Worm (Caenorhabditis elegans) whole organism, L4 larva: ENCODE results near the gene Y54G11A.1.
A peak's percentile ranks its signal among the peaks of the same experiment; 100 is the strongest.

Experiments
- D1046.2 ChIP-seq: fragments of 200-800 bp; sonication (Bioruptor generic); IDR thresholded peaks from 2 replicates; pipeline ENCODE4 v1.3.6; 2022; ENCODE audit warnings: missing genetic modification characterization, missing compliant biosample characterization
- F26F4.8 ChIP-seq: fragments of 200-800 bp; sonication (Bioruptor generic); conservative IDR thresholded peaks from 2 replicates; pipeline ENCODE4 v1.3.6; 2022; ENCODE audit warnings: missing genetic modification characterization, missing compliant biosample characterization
- T26A8.4 ChIP-seq: fragments of 200-800 bp; sonication (Bioruptor generic); IDR thresholded peaks from 2 replicates; pipeline ENCODE4 v1.3.6; 2022; ENCODE audit warnings: missing genetic modification characterization, missing compliant biosample characterization
- Y48G9A.11 ChIP-seq: fragments of 200-800 bp; sonication (Bioruptor generic); IDR thresholded peaks from 2 replicates; pipeline ENCODE4 v1.3.6; 2022; ENCODE audit warnings: missing genetic modification reagents, missing genetic modification characterization, missing compliant biosample characterization
- Y75B8A.6 ChIP-seq: fragments of 200-800 bp; sonication (Bioruptor generic); IDR thresholded peaks from 2 replicates; pipeline ENCODE4 v1.3.6; 2022; ENCODE audit warnings: missing genetic modification reagents, missing genetic modification characterization, missing compliant biosample characterization
- aha-1 ChIP-seq: fragments of 150-350 bp; peaks from one replicate; lab custom pipeline; 2014; ENCODE audit warnings: missing biosample characterization, missing genetic modification characterization
- ama-1 ChIP-seq: fragments of 150-350 bp; optimal IDR thresholded peaks from 2 replicates; lab custom pipeline; 2014; ENCODE audit warnings: inconsistent platforms, mixed read lengths
- attf-4 ChIP-seq: sonication (generic microtip); optimal IDR thresholded peaks from 3 replicates; lab custom pipeline; 2017; ENCODE audit warnings: missing biosample characterization, missing genetic modification characterization
- ceh-20 ChIP-seq: fragments of 200-800 bp; sonication (Bioruptor generic); IDR thresholded peaks from 2 replicates; pipeline ENCODE4 v1.3.6; 2022; ENCODE audit warnings: missing genetic modification reagents, missing genetic modification characterization, missing compliant biosample characterization
- ceh-32 ChIP-seq: sonication (generic microtip); optimal IDR thresholded peaks from 2 replicates; lab custom pipeline; 2016; ENCODE audit warnings: mild to moderate bottlenecking, missing genetic modification characterization, missing compliant biosample characterization; ENCODE audit not compliant: poor library complexity
- ceh-82 ChIP-seq: sonication (generic microtip); optimal IDR thresholded peaks from 2 replicates; lab custom pipeline; 2017; ENCODE audit warnings: missing biosample characterization, missing genetic modification characterization
- ces-1 ChIP-seq: fragments of 150-350 bp; sonication (generic microtip); optimal IDR thresholded peaks from 4 replicates; lab custom pipeline; 2014; ENCODE audit warnings: missing biosample characterization, missing genetic modification reagents, missing genetic modification characterization
- cey-2 ChIP-seq: sonication (generic microtip); optimal IDR thresholded peaks from 3 replicates; lab custom pipeline; 2017; ENCODE audit warnings: missing genetic modification characterization, mild to moderate bottlenecking, missing compliant biosample characterization, antibody characterized with exemption, borderline replicate concordance; ENCODE audit not compliant: insufficient read depth
- daf-12 ChIP-seq: fragments of 150-350 bp; optimal IDR thresholded peaks from 2 replicates; lab custom pipeline; 2014; ENCODE audit warnings: missing biosample characterization, missing genetic modification reagents, missing genetic modification characterization
- dmd-9 ChIP-seq: fragments of 200-800 bp; sonication (Bioruptor generic); IDR thresholded peaks from 2 replicates; pipeline ENCODE4 v1.3.6; 2022; ENCODE audit warnings: missing genetic modification reagents, missing genetic modification characterization, missing compliant biosample characterization
- duxl-1 ChIP-seq: sonication (generic microtip); optimal IDR thresholded peaks from 2 replicates; lab custom pipeline; 2016; ENCODE audit warnings: mild to moderate bottlenecking, missing genetic modification characterization, moderate library complexity, missing compliant biosample characterization; ENCODE audit not compliant: poor library complexity
- dve-1 ChIP-seq: sonication (generic microtip); optimal IDR thresholded peaks from 2 replicates; lab custom pipeline; 2017; ENCODE audit warnings: antibody characterized with exemption, mild to moderate bottlenecking, missing genetic modification characterization, missing compliant biosample characterization; ENCODE audit not compliant: insufficient read depth
- fkh-10 ChIP-seq: fragments of 150-350 bp; optimal IDR thresholded peaks from 2 replicates; lab custom pipeline; 2014; ENCODE audit warnings: missing biosample characterization, missing genetic modification reagents, missing genetic modification characterization
- fos-1 ChIP-seq: fragments of 150-350 bp; optimal IDR thresholded peaks from 2 replicates; lab custom pipeline; 2014; ENCODE audit warnings: missing biosample characterization, missing genetic modification characterization
- hlh-11 ChIP-seq: fragments of 200-800 bp; sonication (Bioruptor generic); optimal IDR thresholded peaks from 2 replicates; lab custom pipeline; 2018; ENCODE audit warnings: mild to moderate bottlenecking, missing genetic modification characterization, missing compliant biosample characterization
- hlh-30 ChIP-seq: sonication (generic microtip); optimal IDR thresholded peaks from 2 replicates; lab custom pipeline; 2017; ENCODE audit warnings: antibody characterized with exemption, mild to moderate bottlenecking, missing genetic modification characterization, missing compliant biosample characterization; ENCODE audit not compliant: insufficient read depth
- jun-1 ChIP-seq: fragments of 150-350 bp; optimal IDR thresholded peaks from 2 replicates; lab custom pipeline; 2014; ENCODE audit warnings: missing biosample characterization, missing genetic modification reagents, missing genetic modification characterization
- lim-7 ChIP-seq: fragments of 200-800 bp; sonication (Bioruptor generic); IDR thresholded peaks from 2 replicates; pipeline ENCODE4 v1.3.6; 2022; ENCODE audit warnings: missing genetic modification characterization, missing compliant biosample characterization
- lin-15B ChIP-seq: fragments of 150-350 bp; sonication (generic microtip); optimal IDR thresholded peaks from 3 replicates; lab custom pipeline; 2014; ENCODE audit warnings: missing biosample characterization, missing genetic modification characterization
- lin-29 ChIP-seq: fragments of 200-800 bp; sonication (Bioruptor generic); IDR thresholded peaks from 2 replicates; pipeline ENCODE4 v1.3.6; 2022; ENCODE audit warnings: missing genetic modification reagents, missing genetic modification characterization, missing compliant biosample characterization
- lir-3 ChIP-seq: sonication (generic microtip); optimal IDR thresholded peaks from 2 replicates; lab custom pipeline; 2016; ENCODE audit warnings: mild to moderate bottlenecking, missing genetic modification characterization, missing compliant biosample characterization
- madf-5 ChIP-seq, 2 experiments: fragments of 200-800 bp; sonication (Bioruptor generic); IDR thresholded peaks; 2 replicates each; pipeline ENCODE4 v1.3.6; 2022; ENCODE audit warnings: missing compliant biosample characterization in 2 of 2, missing genetic modification characterization in 2 of 2
- mdl-1 ChIP-seq, 2 experiments: fragments of 150-350 bp in 1 of 2; sonication (generic microtip) in 1 of 2; optimal IDR thresholded peaks; 2 replicates each; lab custom pipeline; 2014 to 2017; ENCODE audit warnings: missing biosample characterization in 2 of 2, missing genetic modification characterization in 2 of 2
- mep-1 ChIP-seq: fragments of 150-350 bp; sonication (generic microtip); optimal IDR thresholded peaks from 3 replicates; lab custom pipeline; 2014; ENCODE audit warnings: missing biosample characterization, missing genetic modification characterization
- mes-2 ChIP-seq: sonication (generic microtip); optimal IDR thresholded peaks from 2 replicates; lab custom pipeline; 2016; ENCODE audit warnings: missing genotype, mild to moderate bottlenecking, missing genetic modification characterization, missing compliant biosample characterization; ENCODE audit not compliant: poor library complexity, severe bottlenecking
- nhr-11 ChIP-seq: fragments of 150-350 bp; optimal IDR thresholded peaks from 2 replicates; lab custom pipeline; 2014; ENCODE audit warnings: missing biosample characterization, missing genetic modification characterization
- nhr-25 ChIP-seq: sonication (generic microtip); optimal IDR thresholded peaks from 2 replicates; lab custom pipeline; 2017; ENCODE audit warnings: missing genetic modification characterization, mild to moderate bottlenecking, missing compliant biosample characterization, antibody characterized with exemption, moderate library complexity, borderline replicate concordance; ENCODE audit not compliant: insufficient read depth
- nhr-42 ChIP-seq: fragments of 200-800 bp; sonication (Bioruptor generic); IDR thresholded peaks from 2 replicates; pipeline ENCODE4 v1.3.6; 2022; ENCODE audit warnings: missing genetic modification characterization, missing compliant biosample characterization
- nhr-48 ChIP-seq: sonication (generic microtip); optimal IDR thresholded peaks from 2 replicates; lab custom pipeline; 2016; ENCODE audit warnings: mild to moderate bottlenecking, missing genetic modification characterization, missing compliant biosample characterization
- nhr-6 ChIP-seq: fragments of 150-350 bp; optimal IDR thresholded peaks from 2 replicates; lab custom pipeline; 2014; ENCODE audit warnings: missing biosample characterization, missing genetic modification characterization
- pha-4 ChIP-seq, 2 experiments: fragments of 150-350 bp in 1 of 2; fragments of 200-800 bp in 1 of 2; sonication (Bioruptor generic) in 1 of 2; IDR thresholded peaks in 1 of 2; optimal IDR thresholded peaks in 1 of 2; 2 replicates each; pipeline versions ENCODE4 v1.3.6 to Lab custom; 2014 to 2022; ENCODE audit warnings: missing genetic modification characterization in 2 of 2, missing genetic modification reagents in 2 of 2, missing biosample characterization in 1 of 2, missing compliant biosample characterization in 1 of 2
- pqm-1 ChIP-seq: sonication (generic microtip); optimal IDR thresholded peaks from 2 replicates; lab custom pipeline; 2017; ENCODE audit warnings: missing biosample characterization, missing genetic modification characterization
- rbr-2 ChIP-seq: sonication (generic microtip); optimal IDR thresholded peaks from 2 replicates; lab custom pipeline; 2016; ENCODE audit warnings: missing genotype, missing genetic modification characterization, missing compliant biosample characterization
- saeg-2 ChIP-seq: fragments of 200-800 bp; sonication (Bioruptor generic); IDR thresholded peaks from 2 replicates; pipeline ENCODE4 v1.3.6; 2022; ENCODE audit warnings: missing genetic modification reagents, missing genetic modification characterization, missing compliant biosample characterization
- sdz-12 ChIP-seq: fragments of 200-800 bp; sonication (Bioruptor generic); optimal IDR thresholded peaks from 2 replicates; lab custom pipeline; 2018; ENCODE audit warnings: mild to moderate bottlenecking, missing genetic modification characterization, missing compliant biosample characterization
- snpc-4 ChIP-seq: fragments of 150-350 bp; optimal IDR thresholded peaks from 2 replicates; lab custom pipeline; 2014; ENCODE audit warnings: missing biosample characterization, missing genetic modification characterization
- spr-1 ChIP-seq: sonication (generic microtip); optimal IDR thresholded peaks from 2 replicates; lab custom pipeline; 2016; ENCODE audit warnings: mild to moderate bottlenecking, missing genetic modification characterization, missing compliant biosample characterization
- tag-97 ChIP-seq: fragments of 200-800 bp; sonication (Bioruptor generic); IDR thresholded peaks from 2 replicates; pipeline ENCODE4 v1.3.6; 2022; ENCODE audit warnings: missing genetic modification characterization, missing compliant biosample characterization
- tra-1 ChIP-seq: fragments of 200-800 bp; sonication (Bioruptor generic); IDR thresholded peaks from 2 replicates; pipeline ENCODE4 v1.3.6; 2022; ENCODE audit warnings: missing genetic modification reagents, missing genetic modification characterization, missing compliant biosample characterization
- unc-130 ChIP-seq: sonication (generic microtip); optimal IDR thresholded peaks from 2 replicates; lab custom pipeline; 2016; ENCODE audit warnings: missing genetic modification reagents, missing genetic modification characterization, missing compliant biosample characterization
- vab-7 ChIP-seq: fragments of 200-800 bp; sonication (Bioruptor generic); IDR thresholded peaks from 2 replicates; pipeline ENCODE4 v1.3.6; 2022; ENCODE audit warnings: missing genetic modification reagents, missing genetic modification characterization, missing compliant biosample characterization
- zfp-2 ChIP-seq: sonication (generic microtip); optimal IDR thresholded peaks from 2 replicates; lab custom pipeline; 2016; ENCODE audit warnings: mild to moderate bottlenecking, missing genetic modification characterization, missing compliant biosample characterization
- zip-11 ChIP-seq: fragments of 200-800 bp; sonication (Bioruptor generic); IDR thresholded peaks from 2 replicates; pipeline ENCODE4 v1.3.6; 2022; ENCODE audit warnings: missing genetic modification characterization, missing compliant biosample characterization
- ztf-11 ChIP-seq: fragments of 150-350 bp; optimal IDR thresholded peaks from 2 replicates; lab custom pipeline; 2014; ENCODE audit warnings: missing biosample characterization, missing genetic modification characterization

The Y54G11A.1 gene

DNA sequence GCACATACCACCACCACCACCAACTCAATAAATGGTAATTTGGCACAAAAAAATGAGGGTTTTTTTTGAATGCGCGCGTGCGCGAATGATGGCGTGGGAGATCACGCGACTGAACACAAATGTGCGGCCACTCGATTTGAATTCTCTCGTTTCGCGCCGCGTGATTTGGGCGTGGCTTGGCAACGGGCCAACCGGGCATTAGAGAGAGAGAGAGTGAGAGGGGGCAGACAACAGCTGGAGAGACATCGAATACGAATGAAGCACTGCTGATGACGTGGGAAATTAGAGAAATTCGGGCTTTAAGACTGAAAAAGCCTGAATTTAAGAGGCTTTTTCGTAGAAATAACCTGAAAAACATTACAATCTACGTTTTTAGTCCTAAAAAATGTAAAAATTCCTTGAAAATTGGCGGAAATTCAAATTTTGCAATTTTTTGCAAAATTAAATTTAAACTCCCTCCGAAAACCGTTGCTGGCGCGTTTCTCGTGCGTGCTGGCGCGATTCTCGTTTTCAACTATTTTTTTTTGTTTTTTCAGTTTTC is 17.5 kb downstream of the Y54G11A.1 start:
- no peak for TF ChIP-seq cey-2 (tag; lab: Kevin White, UChicago)
- TF ChIP-seq dve-1 (tag; lab: Kevin White, UChicago) = peak; percentile 93
- peak; percentile 100 for TF ChIP-seq aha-1
- TF ChIP-seq hlh-11 (tag; lab: Kevin White, UChicago) = peak; percentile 99
- no peak for TF ChIP-seq attf-4 (tag; lab: Kevin White, UChicago)
- TF ChIP-seq mdl-1 (tag; optimal IDR thresholded peaks at IDR 0.05; lab: Kevin White, UChicago) = peak; percentile 82 to 96
- peak; percentile 88 for TF ChIP-seq mes-2 (tag; lab: Kevin White, UChicago)
- TF ChIP-seq Y75B8A.6 = peak; percentile 68
- no peak for TF ChIP-seq daf-12
- TF ChIP-seq Y48G9A.11 (GFP tag; lab: Robert Waterston, UW) = 0 out of 2 replicates have a peak, but pooled peaks have one; percentile 50
- no peak for TF ChIP-seq pqm-1 (tag; lab: Kevin White, UChicago)
- peak; percentile 77 for TF ChIP-seq nhr-25 (tag; lab: Kevin White, UChicago)
- TF ChIP-seq nhr-48 (tag; lab: Kevin White, UChicago) = peak; percentile 94
- TF ChIP-seq tag-97 (GFP tag; lab: Robert Waterston, UW) = no peak
- peak; percentile 96 for TF ChIP-seq mep-1 (tag; lab: Kevin White, UChicago)
- peak; percentile 93 for TF ChIP-seq spr-1 (tag; lab: Kevin White, UChicago)
- no peak for TF ChIP-seq ztf-11
- no peak for TF ChIP-seq zip-11 (GFP tag; lab: Robert Waterston, UW)
- TF ChIP-seq lir-3 (tag; lab: Kevin White, UChicago) = peak; percentile 79
- peak; percentile 69; the same call in 1 of the 2 replicates for TF ChIP-seq tra-1
- TF ChIP-seq ceh-32 (tag; lab: Kevin White, UChicago) = peak; percentile 29
- TF ChIP-seq fos-1 (tag; lab: Kevin White, UChicago) = peak; percentile 64
- TF ChIP-seq nhr-42 (GFP tag; lab: Robert Waterston, UW) = peak; percentile 92
- TF ChIP-seq D1046.2 (GFP tag; lab: Robert Waterston, UW) = 0 out of 2 replicates have a peak, but pooled peaks have one; percentile 13
- TF ChIP-seq madf-5 (GFP tag; IDR thresholded peaks at IDR 0.05; lab: Robert Waterston, UW) = peak; percentile 27 to 48; a peak in 1 of 4 replicates
- TF ChIP-seq ceh-20 (GFP tag; lab: Robert Waterston, UW) = peak; percentile 89
- peak; percentile 79 for TF ChIP-seq duxl-1 (tag; lab: Kevin White, UChicago)
- TF ChIP-seq nhr-6 (tag; lab: Kevin White, UChicago) = peak; percentile 82
- TF ChIP-seq dmd-9 (GFP tag; lab: Robert Waterston, UW) = no peak
- TF ChIP-seq F26F4.8 (GFP tag; lab: Robert Waterston, UW) = no peak
- TF ChIP-seq unc-130 (GFP tag; lab: Kevin White, UChicago) = peak; percentile 63
- TF ChIP-seq lim-7 = peak; percentile 53; the same call in 1 of the 2 replicates
- peak; percentile 85 for TF ChIP-seq lin-29
- peak; percentile 47 for TF ChIP-seq fkh-10 (GFP tag; lab: Kevin White, UChicago)
- TF ChIP-seq nhr-11 = peak; percentile 31
- TF ChIP-seq zfp-2 (tag; lab: Kevin White, UChicago) = peak; percentile 75
- peak; percentile 78 for TF ChIP-seq sdz-12 (GFP tag; lab: Kevin White, UChicago)
- peak; percentile 91 for TF ChIP-seq pha-4 (GFP tag; IDR thresholded peaks at IDR 0.05; lab: Robert Waterston, UW)
- TF ChIP-seq pha-4 (tag; optimal IDR thresholded peaks at IDR 0.05; lab: Kevin White, UChicago) = peak; percentile 26
- TF ChIP-seq vab-7 (GFP tag; lab: Robert Waterston, UW) = peak; percentile 55; the same call in 1 of the 2 replicates
- TF ChIP-seq snpc-4 (tag; lab: Kevin White, UChicago) = no peak
- TF ChIP-seq saeg-2 (GFP tag; lab: Robert Waterston, UW) = 0 out of 2 replicates have a peak, but pooled peaks have one; percentile 40
- peak; percentile 98 for TF ChIP-seq hlh-30
- TF ChIP-seq T26A8.4 (GFP tag; lab: Robert Waterston, UW) = peak; percentile 93
- TF ChIP-seq ces-1 = no peak
- peak; percentile 96 for TF ChIP-seq rbr-2 (tag; lab: Kevin White, UChicago)
- TF ChIP-seq ceh-82 (tag; lab: Kevin White, UChicago) = peak; percentile 26
- TF ChIP-seq ama-1 (lab: Kevin White, UChicago) = peak; percentile 81
- TF ChIP-seq lin-15B (tag; lab: Kevin White, UChicago) = peak; percentile 19
- TF ChIP-seq jun-1 (tag; lab: Kevin White, UChicago) = peak; percentile 55
